Fruit fly (Drosophila melanogaster) S2 (cell line): ENCODE measurements around the gene Muc11A.

ENCODE experiments used
- CG8478 ChIP-seq: fragments of >200 bp; optimal IDR thresholded peaks from 2 replicates; lab custom pipeline; 2018
- CTCF ChIP-seq, 2 experiments: fragments of >200 bp; optimal IDR thresholded peaks; 2 replicates each; lab custom pipeline; 2018

Gene Muc11A

dm6 chrX:12059495-12059894 lies at the start of gene Muc11A:
Muc11A (plus strand) TSS chrX:12059795.
- TF ChIP-seq CG8478 (lab: Kevin White, UChicago), result no peak
- TF ChIP-seq CTCF (optimal IDR thresholded peaks at IDR 0.05; lab: Kevin White, UChicago), result no peak

DNA sequence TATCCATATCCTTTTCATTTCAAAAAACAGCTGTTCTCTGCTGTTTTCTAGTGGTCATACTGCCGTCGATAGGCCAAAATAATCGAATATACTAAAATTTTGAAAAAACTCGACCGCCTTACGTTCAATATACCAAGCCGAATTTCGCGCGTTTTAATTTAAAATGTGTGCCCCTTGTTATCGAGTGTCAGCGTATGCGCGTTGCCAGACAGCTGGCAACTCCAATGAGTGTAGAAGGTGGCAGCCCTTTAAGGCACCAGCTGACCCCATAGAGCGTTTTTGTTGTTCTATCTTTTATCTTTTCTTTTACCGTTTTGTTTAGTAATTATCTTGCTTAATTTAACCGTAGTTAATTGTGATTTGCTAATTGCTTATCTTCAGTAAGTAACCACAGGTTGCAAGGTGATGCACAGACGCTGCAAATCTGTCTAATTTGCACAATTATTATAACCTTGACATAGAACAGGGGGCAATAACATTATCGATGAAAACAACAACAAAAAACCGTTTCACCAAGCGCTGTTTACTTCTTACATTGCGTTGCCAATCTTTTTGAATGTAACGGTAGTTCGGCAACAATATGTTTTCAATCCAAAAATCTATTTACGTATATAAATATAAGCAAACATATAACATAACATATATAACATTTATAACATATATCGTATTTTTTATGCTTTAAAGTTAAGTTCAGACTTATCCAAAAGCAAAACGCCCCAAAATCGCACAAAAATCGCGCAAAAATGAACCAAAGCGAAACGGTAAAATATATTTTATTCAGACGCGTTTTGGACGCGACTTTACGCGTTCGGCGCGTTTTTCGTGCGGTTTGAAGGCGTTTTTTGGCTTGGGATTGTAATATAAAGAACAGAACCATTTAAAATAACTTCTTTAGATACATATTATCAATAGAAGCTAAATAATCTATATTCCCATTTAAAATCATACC lies 47.2 kb upstream of the Muc11A start, which contains the start of the genes CG1492 and regucalcin:
Gene CG1492, minus strand, starts transcription at position 63 of the 949 bp plus-strand sequence.
Gene regucalcin, plus strand, starts transcription at position 229 of the 949 bp plus-strand sequence.
- TF ChIP-seq CG8478 (lab: Kevin White, UChicago) (no peak), CTCF (optimal IDR thresholded peaks at IDR 0.05; lab: Kevin White, UChicago) (peak; percentile 50 to 54)

- TF ChIP-seq CG8478 (lab: Kevin White, UChicago) (no peak), CTCF (optimal IDR thresholded peaks at IDR 0.05; lab: Kevin White, UChicago) (no peak)
These were observed 46.5 kb upstream of the Muc11A start for dm6 chrX:12013098-12013493.

DNA sequence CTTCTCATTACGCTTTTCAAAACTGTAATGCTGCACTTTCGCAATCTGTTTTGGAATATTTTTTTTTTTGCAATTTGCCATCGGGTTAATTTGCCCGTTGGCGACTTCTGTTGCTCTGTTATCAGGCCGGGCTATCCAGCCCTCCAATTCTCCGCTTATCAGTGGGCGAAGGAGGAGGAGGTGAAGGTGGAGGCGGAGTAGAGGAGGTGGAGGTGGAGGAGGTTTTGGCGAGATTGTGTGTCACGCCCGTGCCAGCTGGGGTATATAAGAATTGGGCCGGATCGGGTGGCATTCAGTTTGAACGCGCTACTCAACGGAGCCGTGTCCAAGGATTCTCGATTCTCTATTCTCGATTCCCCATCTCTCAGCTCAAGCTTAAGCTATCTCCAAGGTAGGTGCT lies 45.5 kb upstream of the Muc11A start:
- TF ChIP-seq CTCF (optimal IDR thresholded peaks at IDR 0.05; lab: Kevin White, UChicago) (no peak), CG8478 (lab: Kevin White, UChicago) (no peak)

- TF ChIP-seq CTCF (optimal IDR thresholded peaks at IDR 0.05; lab: Kevin White, UChicago), result no peak
- no peak for TF ChIP-seq CG8478 (lab: Kevin White, UChicago)
These were observed 44.7 kb upstream of the Muc11A start for dm6 chrX:12014800-12015389.

DNA sequence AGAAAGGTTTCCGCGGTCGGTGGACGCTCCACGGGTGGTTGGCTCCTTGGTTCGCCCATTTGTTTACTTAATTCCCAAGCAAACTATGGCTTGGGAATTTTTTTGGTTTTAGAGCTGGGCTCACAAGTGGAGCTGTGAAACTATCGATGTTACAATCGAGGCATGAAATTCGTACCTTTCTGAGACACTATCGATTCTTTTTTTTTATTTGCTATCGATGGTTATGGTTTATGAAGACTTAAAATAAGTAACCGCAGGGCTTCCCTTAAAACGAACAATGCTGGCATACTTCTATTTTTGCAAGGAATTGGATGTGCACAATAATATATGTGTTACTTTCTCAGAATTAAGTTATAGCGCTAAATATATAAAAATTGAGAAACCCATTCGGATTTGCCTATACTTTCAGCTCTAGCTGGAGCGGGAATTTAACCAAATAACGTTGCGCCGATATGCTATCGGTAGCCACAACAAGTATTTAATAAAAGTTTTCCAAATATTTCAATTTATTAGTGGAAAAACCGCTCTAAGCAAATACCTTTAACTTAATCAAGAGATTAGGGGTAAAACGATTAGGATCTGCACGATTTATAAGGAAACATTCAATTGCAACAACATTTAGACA lies 41.7 kb upstream of the Muc11A start, which contains the start of gene Chrac-16:
Gene Chrac-16, minus strand, starts transcription at position 147 of the 625 bp plus-strand sequence.
- TF ChIP-seq CTCF (optimal IDR thresholded peaks at IDR 0.05; lab: Kevin White, UChicago), result no peak
- TF ChIP-seq CG8478 (lab: Kevin White, UChicago), result no peak

DNA sequence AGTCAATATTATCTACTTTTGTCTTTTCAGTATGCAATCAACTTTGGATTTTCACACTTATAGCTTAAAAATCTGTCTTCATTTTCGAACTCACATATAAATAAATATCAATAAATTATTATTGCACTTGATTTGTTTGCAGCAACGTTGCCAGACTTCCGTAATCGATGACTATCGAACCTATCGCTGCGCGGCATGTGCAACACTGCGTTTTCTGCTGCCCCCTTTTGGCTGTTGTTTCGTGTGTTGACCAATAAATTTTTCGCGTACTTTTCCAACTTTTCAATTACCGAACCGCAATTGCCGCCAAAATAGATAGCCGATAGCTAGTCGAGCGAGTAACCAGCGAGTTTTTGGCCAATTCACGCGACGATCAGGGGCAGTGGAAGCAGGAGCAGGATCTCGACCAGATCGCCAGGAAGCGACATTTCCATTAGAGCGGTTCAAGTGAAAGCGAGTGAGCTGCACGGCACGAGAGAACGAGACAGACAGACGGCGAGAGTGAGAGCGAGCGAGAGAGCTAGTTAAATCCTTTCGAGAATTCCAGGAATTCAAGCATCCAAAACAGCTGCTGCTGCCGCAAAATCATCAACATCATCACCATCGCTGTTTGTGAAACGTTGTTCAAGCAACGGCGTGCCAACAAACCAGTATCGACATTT lies 41.0 kb upstream of the Muc11A start, which contains the start of gene Lsm12a:
Gene Lsm12a, plus strand, starts transcription at position 201 of the 662 bp plus-strand sequence.
- TF ChIP-seq CTCF (optimal IDR thresholded peaks at IDR 0.05; lab: Kevin White, UChicago) (peak in 1 of 2 experiments; percentile 40), CG8478 (lab: Kevin White, UChicago) (no peak)

DNA sequence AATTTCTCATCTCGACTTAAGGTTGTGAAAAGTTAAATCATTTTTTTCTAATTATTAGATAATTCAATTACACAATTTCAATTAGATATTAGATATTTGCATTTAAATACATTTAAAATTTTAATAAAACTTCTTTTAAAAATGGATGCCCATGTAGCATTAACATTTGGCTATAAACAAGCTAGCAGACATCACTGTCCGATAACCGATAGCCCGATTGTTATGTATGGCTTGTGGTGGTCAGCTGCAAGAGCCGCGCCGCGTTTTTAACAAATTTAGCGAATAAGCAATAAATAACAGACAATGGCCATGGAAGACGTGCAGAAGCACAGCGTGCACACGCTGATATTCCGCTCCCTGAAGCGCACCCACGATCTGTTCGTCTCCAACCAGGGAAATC lies 38.7 kb upstream of the Muc11A start, which contains the start of gene Tango4:
Gene Tango4, plus strand, starts transcription at position 212 of the 400 bp plus-strand sequence.
- TF ChIP-seq CG8478 (lab: Kevin White, UChicago), result no peak
- no peak for TF ChIP-seq CTCF (optimal IDR thresholded peaks at IDR 0.05; lab: Kevin White, UChicago)

dm6 chrX:12021750-12022149 lies 37.8 kb upstream of the Muc11A start:
- no peak for TF ChIP-seq CG8478 (lab: Kevin White, UChicago)
- TF ChIP-seq CTCF (optimal IDR thresholded peaks at IDR 0.05; lab: Kevin White, UChicago), result no peak

dm6 chrX:12028825-12029514 lies 30.6 kb upstream of the Muc11A start, which contains the start of gene Usp7:
Usp7 (minus strand) TSS chrX:12029032.
- TF ChIP-seq CG8478 (lab: Kevin White, UChicago) (no peak), CTCF (optimal IDR thresholded peaks at IDR 0.05; lab: Kevin White, UChicago) (peak in 1 of 2 experiments; percentile 31)

DNA sequence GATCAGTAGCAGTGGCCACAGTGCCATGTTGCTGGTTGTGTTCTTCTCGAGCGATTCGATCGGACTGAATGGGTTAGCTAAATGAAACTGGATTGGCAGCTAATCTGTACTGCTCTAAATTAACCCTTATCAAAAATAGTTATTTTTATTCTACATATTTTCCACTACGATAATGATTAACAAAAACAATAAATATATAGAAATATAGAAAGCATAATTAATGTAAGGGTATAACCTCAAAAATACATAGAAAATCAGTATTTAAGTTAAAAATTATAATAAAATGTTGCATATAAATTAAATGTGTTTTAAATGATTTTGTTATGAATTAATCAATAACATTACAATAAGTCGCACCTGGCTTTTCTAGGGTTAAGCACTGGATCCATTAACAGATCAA lies 28.2 kb upstream of the Muc11A start, which contains the start of gene Cyp311a1:
Gene Cyp311a1, minus strand, starts transcription at position 66 of the 400 bp plus-strand sequence.
- TF ChIP-seq CG8478 (lab: Kevin White, UChicago), result no peak

DNA sequence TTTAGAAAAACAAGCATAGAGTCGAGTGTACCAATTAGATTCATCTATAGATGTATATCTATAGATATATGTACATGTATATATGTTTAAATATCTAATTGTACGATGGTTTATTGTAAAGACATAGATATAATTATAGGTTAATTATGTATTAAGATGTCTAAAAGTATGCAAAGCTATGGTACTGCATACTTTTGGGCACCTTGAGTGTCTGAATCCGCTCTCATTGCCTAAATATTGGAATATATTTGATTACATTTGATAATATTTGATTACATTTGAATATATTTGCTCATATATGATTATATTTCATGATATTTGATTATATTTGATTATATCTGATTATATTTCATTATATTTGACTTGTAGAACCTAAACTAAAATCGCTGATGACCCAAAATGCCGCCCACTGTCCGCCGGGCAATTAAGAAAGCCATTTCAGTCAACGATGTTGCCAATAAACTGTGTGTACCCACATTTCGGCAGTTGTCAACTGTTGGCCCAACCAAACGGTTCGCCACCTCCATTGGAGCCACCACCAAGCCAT lies 27.4 kb upstream of the Muc11A start, which contains the start of gene Cyp318a1:
Gene Cyp318a1, plus strand, starts transcription at position 497 of the 547 bp plus-strand sequence.
- TF ChIP-seq CTCF (optimal IDR thresholded peaks at IDR 0.05; lab: Kevin White, UChicago), result no peak
- no peak for TF ChIP-seq CG8478 (lab: Kevin White, UChicago)

DNA sequence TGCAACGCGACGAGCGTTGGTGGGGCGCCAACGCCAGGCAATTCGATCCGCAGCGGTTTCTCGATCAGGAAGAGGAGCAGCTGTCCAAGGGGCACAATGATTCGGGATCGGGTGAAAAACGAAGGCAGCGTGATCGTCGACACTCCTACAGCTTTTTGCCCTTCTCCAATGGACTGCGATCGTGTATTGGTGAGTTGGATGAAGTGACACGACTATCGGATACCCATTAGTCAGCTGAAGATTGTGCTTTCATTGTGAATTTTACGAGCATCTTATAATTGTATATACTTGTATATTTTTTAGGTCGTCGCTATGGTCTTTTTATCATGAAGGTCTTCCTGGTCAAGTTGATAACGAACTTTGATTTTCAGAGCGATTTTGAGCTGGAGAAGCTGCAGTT lies 24.9 kb upstream of the Muc11A start:
- TF ChIP-seq CG8478 (lab: Kevin White, UChicago) (no peak), CTCF (optimal IDR thresholded peaks at IDR 0.05; lab: Kevin White, UChicago) (no peak)
